Fruit fly (Drosophila melanogaster): Measurements from ENCODE around the gene CG7110.

- TF ChIP-seq CG10366 (GFP tag; IDR thresholded peaks at IDR 0.05): peak; percentile 97
- peak; percentile 50 for TF ChIP-seq Dp (GFP tag; optimal IDR thresholded peaks at IDR 0.05)
- peak; percentile 61 for TF ChIP-seq ash1 (GFP tag; optimal IDR thresholded peaks at IDR 0.05)
- TF ChIP-seq tup (GFP tag; optimal IDR thresholded peaks at IDR 0.05): peak; percentile 93
- peak; percentile 89 for TF ChIP-seq CrebB (tag; optimal IDR thresholded peaks at IDR 0.05)
- peak; percentile 89 for TF ChIP-seq gsb (GFP tag; IDR thresholded peaks at IDR 0.05)
- peak; percentile 94 for TF ChIP-seq peb (GFP tag; IDR thresholded peaks at IDR 0.05)
- peak; percentile 98 for TF ChIP-seq lilli (GFP tag; optimal IDR thresholded peaks at IDR 0.05)
- peak; percentile 85 for TF ChIP-seq CG6683 (GFP tag; optimal IDR thresholded peaks at IDR 0.05)
Measured at dm6 chr2L:13387255-13387654, 11.5 kb upstream of the CG7110 start, which contains the start of the genes Ing5 and CG7099.
